Worm (Caenorhabditis elegans): ENCODE measurements around the gene str-25.

DNA sequence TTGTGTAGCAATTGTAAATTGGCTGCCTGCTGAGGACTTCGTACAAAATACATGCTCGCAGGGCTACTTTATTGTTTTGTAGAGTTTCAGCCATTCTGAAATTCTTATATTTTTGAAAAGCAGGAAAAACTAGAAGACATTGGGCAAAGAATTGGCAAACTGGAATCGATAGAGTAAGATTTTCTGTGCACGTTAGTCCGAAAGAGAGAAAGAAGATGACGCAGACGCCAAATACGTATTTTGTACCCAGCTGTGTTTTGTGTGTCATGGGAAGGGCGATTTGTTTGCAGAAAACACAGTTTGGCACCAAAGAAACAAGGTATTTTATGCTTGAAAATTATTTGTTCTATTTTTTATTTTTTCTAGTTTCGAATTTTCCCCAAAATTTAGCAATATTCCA is 11.9 kb downstream of the str-25 start, which contains the start of gene fbxa-143:
- no peak for TF ChIP-seq him-1 (tag; optimal IDR thresholded peaks at IDR 0.05)
- no peak for TF ChIP-seq W03F9.2 (tag; optimal IDR thresholded peaks at IDR 0.05)

All from whole organism, L4/young adult.